Fruit fly (Drosophila melanogaster): ENCODE measurements around the gene MED31.
A peak's percentile ranks its signal among the peaks of the same experiment; 100 is the strongest.

Gene MED31

dm6 chr3R:4663068-4663467, 21.3 kb downstream of the MED31 start (continued):
- TF ChIP-seq gcm (GFP tag; optimal IDR thresholded peaks at IDR 0.05) (peak; percentile 80), Nf-YA (GFP tag; IDR thresholded peaks at IDR 0.05) (peak; percentile 65), bsh (GFP tag; optimal IDR thresholded peaks at IDR 0.05) (peak; percentile 3 to 74), Poxn (GFP tag; IDR thresholded peaks at IDR 0.05) (no peak), Bdp1 (GFP tag; optimal IDR thresholded peaks at IDR 0.05) (no peak), Sox100B (GFP tag; optimal IDR thresholded peaks at IDR 0.05) (peak; percentile 80), Hr78 (GFP tag; optimal IDR thresholded peaks at IDR 0.05) (peak in 1 of 2 experiments; percentile 23), prd (optimal IDR thresholded peaks at IDR 0.05) (no peak), prd (GFP tag; IDR thresholded peaks at IDR 0.05) (peak; percentile 95), trh (GFP tag; optimal IDR thresholded peaks at IDR 0.05) (no peak), ttk (GFP tag; IDR thresholded peaks at IDR 0.05) (peak; percentile 77), gem (tag; optimal IDR thresholded peaks at IDR 0.05) (peak; percentile 91), CG31365 (tag; optimal IDR thresholded peaks at IDR 0.05) (no peak), CG7987 (GFP tag; optimal IDR thresholded peaks at IDR 0.05) (peak; percentile 12), CG9215 (GFP tag; IDR thresholded peaks at IDR 0.05) (0 out of 2 replicates have a peak, but pooled peaks have one; percentile 43), CG2712 (tag; optimal IDR thresholded peaks at IDR 0.05) (peak; percentile 95), CG5953 (GFP tag; IDR thresholded peaks at IDR 0.05) (no peak; the same call in 1 of the 2 replicates), grn (GFP tag; optimal IDR thresholded peaks at IDR 0.05) (peak; percentile 60), CG7928 (GFP tag; optimal IDR thresholded peaks at IDR 0.05) (peak; percentile 11), NC2β (GFP tag; optimal IDR thresholded peaks at IDR 0.05) (peak; percentile 87), CG7271 (tag; optimal IDR thresholded peaks at IDR 0.05) (peak; percentile 93), ERR (GFP tag; optimal IDR thresholded peaks at IDR 0.05) (no peak), CG31441 (GFP tag; IDR thresholded peaks at IDR 0.05) (peak; percentile 95), Lhr (GFP tag; optimal IDR thresholded peaks at IDR 0.05) (peak; percentile 16), ato (GFP tag; IDR thresholded peaks at IDR 0.05; ENCODE audit: partially characterized antibody) (no peak), CG7839 (tag; optimal IDR thresholded peaks at IDR 0.05) (peak; percentile 80), Opbp (GFP tag; IDR thresholded peaks at IDR 0.05; ENCODE audit: partially characterized antibody) (no peak), Stat92E (GFP tag; optimal IDR thresholded peaks at IDR 0.05) (no peak), mirr (GFP tag; optimal IDR thresholded peaks at IDR 0.05) (no peak), CG1233 (GFP tag; optimal IDR thresholded peaks at IDR 0.05) (peak; percentile 71), aop (GFP tag; IDR thresholded peaks at IDR 0.05) (no peak), cwo (GFP tag; optimal IDR thresholded peaks at IDR 0.05) (peak; percentile 51), dpn (GFP tag; optimal IDR thresholded peaks at IDR 0.05) (peak; percentile 38 to 67), CG3838 (GFP tag; optimal IDR thresholded peaks at IDR 0.05) (no peak), tgo (GFP tag; IDR thresholded peaks at IDR 0.05) (peak; percentile 76), Chrac-16 (GFP tag; optimal IDR thresholded peaks at IDR 0.05) (peak; percentile 75), slp2 (GFP tag; optimal IDR thresholded peaks at IDR 0.05) (peak; percentile 39), eyg (GFP tag; optimal IDR thresholded peaks at IDR 0.05) (peak; percentile 50), D19B (GFP tag; optimal IDR thresholded peaks at IDR 0.05) (peak; percentile 24), Awh (GFP tag; IDR thresholded peaks at IDR 0.05) (peak; percentile 70), Six4 (GFP tag; optimal IDR thresholded peaks at IDR 0.05) (peak; percentile 73), ara (GFP tag; IDR thresholded peaks at IDR 0.05) (peak; percentile 87), esg (GFP tag; conservative IDR thresholded peaks at IDR 0.05) (peak; percentile 75), ac (GFP tag; optimal IDR thresholded peaks at IDR 0.05) (peak; percentile 68), BEAF-32 (GFP tag; optimal IDR thresholded peaks at IDR 0.05) (no peak), hth (optimal IDR thresholded peaks at IDR 0.05) (no peak), Atf3 (GFP tag; optimal IDR thresholded peaks at IDR 0.05) (peak; percentile 49), jumu (GFP tag; optimal IDR thresholded peaks at IDR 0.05) (peak; percentile 69), lbe (GFP tag; optimal IDR thresholded peaks at IDR 0.05) (no peak), CG12769 (tag; optimal IDR thresholded peaks at IDR 0.05) (peak; percentile 49), sima (GFP tag; optimal IDR thresholded peaks at IDR 0.05) (no peak)
